Fruit fly (Drosophila melanogaster) whole organism, embryonic: ENCODE results near the gene Usp16-45.

Source experiments
- BEAF-32 ChIP-seq: fragments of 200-800 bp; sonication (Bioruptor generic); optimal IDR thresholded peaks from 3 replicates; lab custom pipeline; 2017; ENCODE audit warnings: missing biosample characterization, missing genetic modification characterization, mild to moderate bottlenecking, moderate library complexity, missing genetic modification reagents
- CG10462 ChIP-seq: fragments of 200-800 bp; sonication (Bioruptor generic); optimal IDR thresholded peaks from 2 replicates; lab custom pipeline; 2016; ENCODE audit warnings: missing biosample characterization, missing genetic modification characterization
- CG1233 ChIP-seq: fragments of 200-800 bp; sonication (Bioruptor generic); optimal IDR thresholded peaks from 4 replicates; lab custom pipeline; 2018; ENCODE audit warnings: missing biosample characterization, mild to moderate bottlenecking, missing genetic modification characterization
- CG12744 ChIP-seq: fragments of 200-800 bp; sonication (Bioruptor generic); optimal IDR thresholded peaks from 2 replicates; lab custom pipeline; 2016; ENCODE audit warnings: missing biosample characterization, missing genetic modification characterization
- CG13287 ChIP-seq: fragments of 200-800 bp; sonication (Bioruptor generic); IDR thresholded peaks from 2 replicates; pipeline ENCODE4 v1.3.6; 2022; ENCODE audit warnings: missing biosample characterization, missing genetic modification characterization; ENCODE audit not compliant: partially characterized antibody
- CG15011 ChIP-seq: fragments of 200-800 bp; sonication (Bioruptor generic); optimal IDR thresholded peaks from 3 replicates; lab custom pipeline; 2018; ENCODE audit warnings: missing biosample characterization, mild to moderate bottlenecking, missing genetic modification characterization
- CG15269 ChIP-seq: fragments of 200-800 bp; sonication (Bioruptor generic); optimal IDR thresholded peaks from 2 replicates; lab custom pipeline; 2018; ENCODE audit warnings: missing biosample characterization, mild to moderate bottlenecking, missing genetic modification characterization, moderate library complexity
- CG1647 ChIP-seq: fragments of 200-800 bp; sonication (Bioruptor generic); optimal IDR thresholded peaks from 3 replicates; lab custom pipeline; 2016; ENCODE audit warnings: missing biosample characterization, missing genetic modification characterization
- CG17568 ChIP-seq: fragments of 200-800 bp; sonication (Bioruptor generic); optimal IDR thresholded peaks from 2 replicates; lab custom pipeline; 2018; ENCODE audit warnings: missing biosample characterization, mild to moderate bottlenecking, missing genetic modification characterization, moderate library complexity
- CG2116 ChIP-seq: fragments of 200-800 bp; sonication (Bioruptor generic); optimal IDR thresholded peaks from 3 replicates; lab custom pipeline; 2018; ENCODE audit warnings: missing biosample characterization, mild to moderate bottlenecking, missing genetic modification characterization
- CG2712 ChIP-seq: fragments of 200-800 bp; optimal IDR thresholded peaks from 3 replicates; lab custom pipeline; 2019; ENCODE audit warnings: missing biosample characterization, mild to moderate bottlenecking, missing genetic modification characterization, moderate library complexity
- CG2889 ChIP-seq: fragments of 200-800 bp; sonication (Bioruptor generic); IDR thresholded peaks from 3 replicates; pipeline ENCODE4 v1.3.6; 2022; ENCODE audit warnings: missing biosample characterization, missing genetic modification characterization
- CG3163 ChIP-seq: fragments of 200-800 bp; sonication (Bioruptor generic); optimal IDR thresholded peaks from 3 replicates; lab custom pipeline; 2016; ENCODE audit warnings: missing biosample characterization, missing genetic modification characterization
- CG34224 ChIP-seq: fragments of 200-800 bp; sonication (Bioruptor generic); IDR thresholded peaks from 3 replicates; pipeline ENCODE4 v1.3.6; 2022; ENCODE audit warnings: missing biosample characterization, missing genetic modification characterization; ENCODE audit not compliant: partially characterized antibody
- CG42726 ChIP-seq: fragments of 200-800 bp; sonication (Bioruptor generic); IDR thresholded peaks from 2 replicates; pipeline ENCODE4 v1.3.6; 2022; ENCODE audit warnings: missing biosample characterization, missing genetic modification characterization; ENCODE audit not compliant: partially characterized antibody
- CG6272 ChIP-seq: fragments of 200-800 bp; sonication (Bioruptor generic); IDR thresholded peaks from 2 replicates; pipeline ENCODE4 v1.3.6; 2022; ENCODE audit warnings: missing biosample characterization, missing genetic modification characterization
- CG6813 ChIP-seq: fragments of 200-800 bp; sonication (Bioruptor generic); optimal IDR thresholded peaks from 2 replicates; lab custom pipeline; 2017; ENCODE audit warnings: missing biosample characterization, missing genetic modification characterization, mild to moderate bottlenecking, moderate library complexity, missing genetic modification reagents
- CG7963 ChIP-seq: fragments of 200-800 bp; sonication (Bioruptor generic); IDR thresholded peaks from 3 replicates; pipeline ENCODE4 v1.3.6; 2022; ENCODE audit warnings: missing biosample characterization, missing genetic modification characterization; ENCODE audit not compliant: partially characterized antibody
- CG8089 ChIP-seq: fragments of 200-800 bp; sonication (Bioruptor generic); optimal IDR thresholded peaks from 3 replicates; lab custom pipeline; 2016; ENCODE audit warnings: missing biosample characterization, missing genetic modification characterization
- CG9876 ChIP-seq: fragments of 200-800 bp; sonication (Bioruptor generic); optimal IDR thresholded peaks from 2 replicates; lab custom pipeline; 2016; ENCODE audit warnings: missing biosample characterization, missing genetic modification characterization
- CG9932 ChIP-seq: fragments of 200-800 bp; sonication (Bioruptor generic); IDR thresholded peaks from 2 replicates; pipeline ENCODE4 v1.3.6; 2022; ENCODE audit warnings: missing biosample characterization, missing genetic modification characterization
- CTCF ChIP-seq: fragments of 200-800 bp; sonication (Bioruptor generic); optimal IDR thresholded peaks from 2 replicates; lab custom pipeline; 2017; ENCODE audit warnings: missing biosample characterization, mild to moderate bottlenecking, missing genetic modification characterization, moderate library complexity
- D19A ChIP-seq: fragments of 200-800 bp; optimal IDR thresholded peaks from 3 replicates; lab custom pipeline; 2019; ENCODE audit warnings: missing biosample characterization, mild to moderate bottlenecking, missing genetic modification characterization, moderate library complexity
- Dek ChIP-seq: fragments of 200-800 bp; sonication (Bioruptor generic); optimal IDR thresholded peaks from 3 replicates; lab custom pipeline; 2019; ENCODE audit warnings: missing biosample characterization, mild to moderate bottlenecking, missing genetic modification characterization, moderate library complexity
- Doc3 ChIP-seq: fragments of 200-800 bp; sonication (Bioruptor generic); IDR thresholded peaks from 3 replicates; pipeline ENCODE4 v1.3.6; 2022; ENCODE audit warnings: missing biosample characterization, missing genetic modification characterization; ENCODE audit not compliant: partially characterized antibody
- HLH4C ChIP-seq: fragments of 200-800 bp; sonication (Bioruptor generic); IDR thresholded peaks from 3 replicates; pipeline ENCODE4 v1.3.6; 2022; ENCODE audit warnings: missing biosample characterization, missing genetic modification characterization; ENCODE audit not compliant: partially characterized antibody
- Hsf ChIP-seq: fragments of 200-800 bp; sonication (Bioruptor generic); optimal IDR thresholded peaks from 3 replicates; lab custom pipeline; 2016; ENCODE audit warnings: missing biosample characterization, missing genetic modification characterization
- Oli ChIP-seq: fragments of 200-800 bp; sonication (Bioruptor generic); optimal IDR thresholded peaks from 2 replicates; lab custom pipeline; 2018; ENCODE audit warnings: missing biosample characterization, mild to moderate bottlenecking, missing genetic modification characterization, moderate library complexity
- Rfx ChIP-seq: fragments of 200-800 bp; sonication (Bioruptor generic); IDR thresholded peaks from 2 replicates; pipeline ENCODE4 v1.3.6; 2022; ENCODE audit warnings: missing biosample characterization, missing genetic modification characterization
- Sin3A ChIP-seq: fragments of >200 bp; optimal IDR thresholded peaks from 2 replicates; lab custom pipeline; 2018
- disco-r ChIP-seq: fragments of 200-800 bp; sonication (Bioruptor generic); optimal IDR thresholded peaks from 2 replicates; lab custom pipeline; 2016; ENCODE audit warnings: missing biosample characterization, missing genetic modification characterization
- dm ChIP-seq: fragments of 200-800 bp; sonication (Bioruptor generic); optimal IDR thresholded peaks from 3 replicates; lab custom pipeline; 2016; ENCODE audit warnings: missing biosample characterization, missing genetic modification characterization
- dpn ChIP-seq, 2 experiments: fragments of 200-800 bp; sonication (Bioruptor generic); optimal IDR thresholded peaks; 3 replicates each; lab custom pipeline; 2016; ENCODE audit warnings: missing biosample characterization in 2 of 2, missing genetic modification characterization in 2 of 2
- hkb ChIP-seq, 2 experiments: fragments of 200-800 bp in 1 of 2; fragments of >200 bp in 1 of 2; sonication (Bioruptor generic) in 1 of 2; IDR thresholded peaks in 1 of 2; optimal IDR thresholded peaks in 1 of 2; 2 replicates each; pipeline versions ENCODE4 v1.3.6 to Lab custom; 2017 to 2022; ENCODE audit warnings: missing biosample characterization in 1 of 2, missing genetic modification characterization in 1 of 2
- pfk ChIP-seq: fragments of 200-800 bp; sonication (Bioruptor generic); optimal IDR thresholded peaks from 2 replicates; lab custom pipeline; 2018; ENCODE audit warnings: missing biosample characterization, mild to moderate bottlenecking, missing genetic modification characterization, moderate library complexity
- phol ChIP-seq: fragments of 200-800 bp; sonication (Bioruptor generic); optimal IDR thresholded peaks from 3 replicates; lab custom pipeline; 2018; ENCODE audit warnings: missing biosample characterization, mild to moderate bottlenecking, missing genetic modification characterization, moderate library complexity
- run ChIP-seq: fragments of 200-800 bp; sonication (Bioruptor generic); optimal IDR thresholded peaks from 3 replicates; lab custom pipeline; 2018; ENCODE audit warnings: missing biosample characterization, mild to moderate bottlenecking, missing genetic modification characterization
- scrt ChIP-seq: fragments of 200-800 bp; sonication (Bioruptor generic); optimal IDR thresholded peaks from 2 replicates; lab custom pipeline; 2018; ENCODE audit warnings: missing biosample characterization, mild to moderate bottlenecking, missing genetic modification characterization, moderate library complexity
- sd ChIP-seq: fragments of 200-800 bp; sonication (Bioruptor generic); optimal IDR thresholded peaks from 3 replicates; lab custom pipeline; 2018; ENCODE audit warnings: missing biosample characterization, mild to moderate bottlenecking, missing genetic modification characterization, moderate library complexity
- so ChIP-seq: fragments of 200-800 bp; sonication (Bioruptor generic); IDR thresholded peaks from 3 replicates; pipeline ENCODE4 v1.3.6; 2022; ENCODE audit warnings: missing biosample characterization, missing genetic modification characterization
- sr ChIP-seq: fragments of 200-800 bp; sonication (Bioruptor generic); IDR thresholded peaks from 3 replicates; pipeline ENCODE4 v1.3.6; 2022; ENCODE audit warnings: missing biosample characterization, missing genetic modification characterization
- ssp ChIP-seq: fragments of 200-800 bp; sonication (Bioruptor generic); IDR thresholded peaks from 2 replicates; pipeline ENCODE4 v1.3.6; 2022; ENCODE audit warnings: missing biosample characterization, missing genetic modification characterization
- tio ChIP-seq: fragments of 200-800 bp; sonication (Bioruptor generic); optimal IDR thresholded peaks from 2 replicates; lab custom pipeline; 2017; ENCODE audit warnings: missing biosample characterization, missing genetic modification characterization, inconsistent platforms
- toy ChIP-seq: fragments of 200-800 bp; sonication (Bioruptor generic); IDR thresholded peaks from 2 replicates; pipeline ENCODE4 v1.3.6; 2022; ENCODE audit warnings: missing biosample characterization, missing genetic modification characterization
- tx ChIP-seq: fragments of 200-800 bp; sonication (Bioruptor generic); optimal IDR thresholded peaks from 2 replicates; lab custom pipeline; 2016; ENCODE audit warnings: missing biosample characterization, missing genetic modification characterization
- vnd ChIP-seq: fragments of 200-800 bp; sonication (Bioruptor generic); IDR thresholded peaks from 3 replicates; pipeline ENCODE4 v1.3.6; 2022; ENCODE audit warnings: missing biosample characterization, missing genetic modification characterization; ENCODE audit not compliant: partially characterized antibody
- wdn ChIP-seq: fragments of 200-800 bp; sonication (Bioruptor generic); IDR thresholded peaks from 2 replicates; pipeline ENCODE4 v1.3.6; 2022; ENCODE audit warnings: missing biosample characterization, missing genetic modification characterization
- zfh2 ChIP-seq: fragments of 200-800 bp; sonication (Bioruptor generic); optimal IDR thresholded peaks from 2 replicates; lab custom pipeline; 2016; ENCODE audit warnings: missing biosample characterization, missing genetic modification characterization

Gene Usp16-45

DNA sequence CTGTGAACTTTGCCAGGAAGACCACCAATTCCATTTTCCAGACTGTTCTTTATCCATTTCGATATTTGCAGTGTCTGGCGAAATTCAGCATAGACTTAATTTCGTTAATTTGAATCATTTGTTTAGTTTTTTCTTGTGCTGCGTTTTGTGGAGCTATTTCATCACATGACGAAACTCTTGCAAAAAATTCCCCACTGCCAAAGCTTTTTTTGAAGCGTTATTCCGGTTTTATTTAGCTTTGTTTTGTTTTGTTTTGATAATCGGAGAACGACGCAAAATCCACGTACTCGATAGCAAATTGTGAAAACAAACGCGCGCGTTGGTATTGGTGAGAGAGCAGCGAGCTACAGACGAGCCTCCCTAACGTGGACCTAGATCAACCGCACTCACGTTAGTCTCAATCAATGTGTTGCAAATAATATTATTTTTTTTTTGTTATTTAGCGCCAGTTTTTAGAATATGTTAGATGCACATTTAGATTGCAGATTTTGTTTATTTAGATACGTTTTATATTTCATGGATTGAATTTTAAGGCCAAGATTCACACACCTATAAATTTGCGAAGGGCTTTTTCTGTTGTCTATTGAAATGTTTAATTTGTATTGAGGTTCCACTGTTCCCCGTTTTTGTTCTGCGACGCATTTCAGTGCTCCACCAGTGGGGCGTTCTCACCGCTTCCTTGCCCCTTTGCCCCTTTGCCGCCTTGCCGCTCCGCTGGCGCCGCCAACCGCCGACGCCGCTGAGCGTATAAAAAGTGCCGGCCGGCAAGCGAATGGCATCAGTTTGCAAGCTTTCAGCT is 8.6 kb downstream of the Usp16-45 start (continued):
- peak; percentile 61 for TF ChIP-seq CG2712 (tag; lab: Kevin White, UChicago)
- TF ChIP-seq HLH4C (GFP tag; lab: Robert Waterston, UW): no peak
- TF ChIP-seq scrt (GFP tag; lab: Kevin White, UChicago): peak; percentile 71
- TF ChIP-seq Dek (tag; lab: Kevin White, UChicago): peak; percentile 82
- TF ChIP-seq CG2889 (GFP tag; lab: Robert Waterston, UW): 0 out of 3 replicates have a peak, but pooled peaks have one; percentile 35
- TF ChIP-seq CG9932 (GFP tag; lab: Robert Waterston, UW): peak; percentile 91
- peak; percentile 79 to 82 for TF ChIP-seq dpn (GFP tag; optimal IDR thresholded peaks at IDR 0.05; lab: Kevin White, UChicago)
- TF ChIP-seq sd (tag; lab: Kevin White, UChicago): peak; percentile 70
- peak; percentile 35 for TF ChIP-seq CG9876 (GFP tag; lab: Kevin White, UChicago)
- peak; percentile 39 for TF ChIP-seq D19A (tag; lab: Kevin White, UChicago)
- TF ChIP-seq CG12744 (GFP tag; lab: Kevin White, UChicago): peak; percentile 41
- no peak for TF ChIP-seq BEAF-32 (GFP tag; lab: Kevin White, UChicago)
- TF ChIP-seq CG2116 (GFP tag; lab: Kevin White, UChicago): peak; percentile 28
- TF ChIP-seq CG17568: peak; percentile 69
- peak; percentile 30 for TF ChIP-seq CG3163 (GFP tag; lab: Kevin White, UChicago)
- peak; percentile 74; the same call in 1 of the 2 replicates for TF ChIP-seq wdn (GFP tag; lab: Robert Waterston, UW)
- TF ChIP-seq dm (GFP tag; lab: Kevin White, UChicago): peak; percentile 27
- no peak for TF ChIP-seq Sin3A (lab: Kevin White, UChicago)
- TF ChIP-seq CG8089: peak; percentile 61
- TF ChIP-seq CG6813 (GFP tag; lab: Kevin White, UChicago): peak; percentile 58
- peak; percentile 78 for TF ChIP-seq Hsf (GFP tag; lab: Kevin White, UChicago)
- peak; percentile 70 for TF ChIP-seq CG1233 (GFP tag; lab: Kevin White, UChicago)
- TF ChIP-seq vnd: no peak
- no peak for TF ChIP-seq pfk
- no peak for TF ChIP-seq Doc3
- peak; percentile 79; the same call in 2 of the 3 replicates for TF ChIP-seq so (GFP tag; lab: Robert Waterston, UW)
- peak; percentile 59 for TF ChIP-seq CG1647 (GFP tag; lab: Kevin White, UChicago)
- TF ChIP-seq hkb (optimal IDR thresholded peaks at IDR 0.05; lab: Kevin White, UChicago): no peak
- peak; percentile 86 for TF ChIP-seq hkb (GFP tag; IDR thresholded peaks at IDR 0.05; lab: Robert Waterston, UW)
- peak; percentile 37 for TF ChIP-seq run (tag; lab: Kevin White, UChicago)
- peak; percentile 71 for TF ChIP-seq zfh2 (GFP tag; lab: Kevin White, UChicago)
- peak; percentile 83 for TF ChIP-seq Oli
- no peak for TF ChIP-seq CG13287 (GFP tag; lab: Robert Waterston, UW)
- TF ChIP-seq CG34224 (GFP tag; lab: Robert Waterston, UW): no peak
- TF ChIP-seq CG6272: peak; percentile 58
- peak; percentile 81 for TF ChIP-seq tio
- peak; percentile 71 for TF ChIP-seq phol
- peak; percentile 54; the same call in 1 of the 2 replicates for TF ChIP-seq toy (GFP tag; lab: Robert Waterston, UW)
- TF ChIP-seq CTCF (GFP tag; lab: Kevin White, UChicago): no peak
- TF ChIP-seq CG7963 (GFP tag; lab: Robert Waterston, UW): no peak
- peak; percentile 92 for TF ChIP-seq Rfx (GFP tag; lab: Robert Waterston, UW)
- TF ChIP-seq CG15269 (tag; lab: Kevin White, UChicago): peak; percentile 92
- no peak for TF ChIP-seq sr (GFP tag; lab: Robert Waterston, UW)
- TF ChIP-seq CG10462 (GFP tag; lab: Kevin White, UChicago): peak; percentile 56
- TF ChIP-seq tx (GFP tag; lab: Kevin White, UChicago): peak; percentile 55
- TF ChIP-seq CG42726 (GFP tag; lab: Robert Waterston, UW): no peak
- peak; percentile 72 for TF ChIP-seq ssp
- TF ChIP-seq CG15011 (GFP tag; lab: Kevin White, UChicago): peak; percentile 78
- peak; percentile 56 for TF ChIP-seq disco-r (GFP tag; lab: Kevin White, UChicago)
